Fruit fly (Drosophila melanogaster): ENCODE results near the gene CG6763.
A peak's percentile ranks its signal among the peaks of the same experiment; 100 is the strongest.

Gene CG6763

DNA sequence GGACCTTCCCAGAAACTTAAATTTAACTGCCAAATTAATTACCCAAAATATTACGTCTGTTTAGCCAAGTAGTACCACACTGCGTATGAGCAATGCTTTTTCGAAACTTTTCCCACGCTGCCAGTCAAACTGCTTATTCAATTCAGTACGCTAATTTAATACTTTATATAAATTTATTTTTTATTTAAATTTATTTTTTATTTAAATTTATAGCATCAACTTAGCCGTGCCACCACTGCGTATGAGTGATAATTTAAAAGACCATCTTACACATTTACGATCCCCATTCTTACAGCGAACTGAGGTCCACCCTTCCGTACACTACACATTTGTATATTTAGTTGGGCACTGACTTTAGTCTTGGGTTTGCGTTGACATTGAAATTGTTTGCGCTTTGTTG, 51.8 kb downstream of the CG6763 start (continued):
- TF ChIP-seq fu2 (GFP tag; optimal IDR thresholded peaks at IDR 0.05): peak; percentile 1
- TF ChIP-seq CG8290 (GFP tag; optimal IDR thresholded peaks at IDR 0.05): no peak
- peak in 1 of 2 experiments; percentile 47 for TF ChIP-seq CG8290 (tag; optimal IDR thresholded peaks at IDR 0.05)
- TF ChIP-seq CG14667 (GFP tag; IDR thresholded peaks at IDR 0.05): no peak
- TF ChIP-seq Ada2b (GFP tag; IDR thresholded peaks at IDR 0.05): peak; percentile 48
- TF ChIP-seq Eip74EF (GFP tag; optimal IDR thresholded peaks at IDR 0.05): peak in 1 of 2 experiments; percentile 60
- TF ChIP-seq jing (GFP tag; optimal IDR thresholded peaks at IDR 0.05): no peak
- TF ChIP-seq tna (GFP tag; IDR thresholded peaks at IDR 0.05; ENCODE audit: partially characterized antibody): no peak
- TF ChIP-seq Sox102F (GFP tag; optimal IDR thresholded peaks at IDR 0.05): peak; percentile 64
- TF ChIP-seq CG8359 (GFP tag; optimal IDR thresholded peaks at IDR 0.05; ENCODE audit: borderline replicate concordance): peak; percentile 30
- no peak for TF ChIP-seq usp (GFP tag; optimal IDR thresholded peaks at IDR 0.05)
- no peak for TF ChIP-seq CG1024 (GFP tag; IDR thresholded peaks at IDR 0.05)
- peak; percentile 70 for TF ChIP-seq CG17361 (GFP tag; IDR thresholded peaks at IDR 0.05)
- peak in 1 of 2 experiments; percentile 82 for TF ChIP-seq Hr51 (GFP tag; optimal IDR thresholded peaks at IDR 0.05)
- no peak for TF ChIP-seq BEAF-32 (GFP tag; optimal IDR thresholded peaks at IDR 0.05)
- TF ChIP-seq CG12104 (GFP tag; optimal IDR thresholded peaks at IDR 0.05): peak; percentile 58
- TF ChIP-seq D19B (GFP tag; optimal IDR thresholded peaks at IDR 0.05): peak; percentile 75
- TF ChIP-seq CG9797 (GFP tag; optimal IDR thresholded peaks at IDR 0.05): peak; percentile 16
- TF ChIP-seq ATbp (GFP tag; optimal IDR thresholded peaks at IDR 0.05): peak; percentile 42
- peak; percentile 60 for TF ChIP-seq CG11723 (GFP tag; optimal IDR thresholded peaks at IDR 0.05)
- TF ChIP-seq CG32772 (GFP tag; IDR thresholded peaks at IDR 0.05): peak; percentile 53
- no peak for TF ChIP-seq NC2α (GFP tag; optimal IDR thresholded peaks at IDR 0.05)
- no peak for TF ChIP-seq gsb-n (tag; optimal IDR thresholded peaks at IDR 0.05)
- TF ChIP-seq zen2 (GFP tag; IDR thresholded peaks at IDR 0.05; ENCODE audit: partially characterized antibody): no peak
- TF ChIP-seq CG3163 (GFP tag; optimal IDR thresholded peaks at IDR 0.05): no peak
- no peak for TF ChIP-seq Hmx (GFP tag; optimal IDR thresholded peaks at IDR 0.05)
- peak; percentile 2 for TF ChIP-seq pzg (GFP tag; optimal IDR thresholded peaks at IDR 0.05)
- peak; percentile 78 for TF ChIP-seq slbo (GFP tag; IDR thresholded peaks at IDR 0.05)
- TF ChIP-seq corto (GFP tag; optimal IDR thresholded peaks at IDR 0.05): no peak
- peak; percentile 51 for TF ChIP-seq CG14710 (tag; optimal IDR thresholded peaks at IDR 0.05)
- TF ChIP-seq Poxn (GFP tag; IDR thresholded peaks at IDR 0.05): peak; percentile 49; the same call in 1 of the 2 replicates
- TF ChIP-seq emc (GFP tag; optimal IDR thresholded peaks at IDR 0.05): no peak
- no peak for TF ChIP-seq ssp (GFP tag; IDR thresholded peaks at IDR 0.05)
- no peak for TF ChIP-seq repo (GFP tag; optimal IDR thresholded peaks at IDR 0.05)
- TF ChIP-seq cas (GFP tag; IDR thresholded peaks at IDR 0.05): peak; percentile 56
- TF ChIP-seq tgo (GFP tag; IDR thresholded peaks at IDR 0.05): peak; percentile 37; the same call in 1 of the 3 replicates
- peak; percentile 64 for TF ChIP-seq Nf-YC (tag; optimal IDR thresholded peaks at IDR 0.05)
- no peak for TF ChIP-seq CG43689 (GFP tag; IDR thresholded peaks at IDR 0.05)
- no peak for TF ChIP-seq CG12236 (GFP tag; optimal IDR thresholded peaks at IDR 0.05)
- peak; percentile 32 for TF ChIP-seq psq (GFP tag; optimal IDR thresholded peaks at IDR 0.05)
- TF ChIP-seq CG30431 (GFP tag; optimal IDR thresholded peaks at IDR 0.05): peak; percentile 51
- TF ChIP-seq gsb (GFP tag; IDR thresholded peaks at IDR 0.05): peak; percentile 64
- TF ChIP-seq MTF-1 (GFP tag; optimal IDR thresholded peaks at IDR 0.05; ENCODE audit: borderline replicate concordance): no peak
- TF ChIP-seq ash1 (GFP tag; optimal IDR thresholded peaks at IDR 0.05): no peak
- no peak for TF ChIP-seq Dad (GFP tag; optimal IDR thresholded peaks at IDR 0.05)
- TF ChIP-seq chn (GFP tag; optimal IDR thresholded peaks at IDR 0.05): no peak
- TF ChIP-seq CG12769 (tag; optimal IDR thresholded peaks at IDR 0.05): no peak
- peak; percentile 63 for TF ChIP-seq CG18476 (GFP tag; optimal IDR thresholded peaks at IDR 0.05)
- TF ChIP-seq ci (GFP tag; IDR thresholded peaks at IDR 0.05): peak; percentile 62; the same call in 2 of the 3 replicates
- no peak for TF ChIP-seq Dfd (GFP tag; optimal IDR thresholded peaks at IDR 0.05)
- peak; percentile 62; the same call in 1 of the 2 replicates for TF ChIP-seq klu (GFP tag; IDR thresholded peaks at IDR 0.05)

Measured in whole organism, embryonic.